Fruit fly (Drosophila melanogaster) whole organism: ENCODE data around the gene CG5131.

Experiments used
- Dll ChIP-seq: fragments of >200 bp; optimal IDR thresholded peaks from 2 replicates; lab custom pipeline; 2017
- EcR ChIP-seq, 2 experiments: fragments of >200 bp; optimal IDR thresholded peaks; 2 replicates each; lab custom pipeline; 2017; ENCODE audit warnings: missing biosample characterization in 2 of 2, missing genetic modification characterization in 2 of 2, missing genetic modification reagents in 2 of 2
- pan ChIP-seq: fragments of >200 bp; optimal IDR thresholded peaks from 2 replicates; lab custom pipeline; 2017
- psq ChIP-seq: fragments of >200 bp; optimal IDR thresholded peaks from 2 replicates; lab custom pipeline; 2017

DNA sequence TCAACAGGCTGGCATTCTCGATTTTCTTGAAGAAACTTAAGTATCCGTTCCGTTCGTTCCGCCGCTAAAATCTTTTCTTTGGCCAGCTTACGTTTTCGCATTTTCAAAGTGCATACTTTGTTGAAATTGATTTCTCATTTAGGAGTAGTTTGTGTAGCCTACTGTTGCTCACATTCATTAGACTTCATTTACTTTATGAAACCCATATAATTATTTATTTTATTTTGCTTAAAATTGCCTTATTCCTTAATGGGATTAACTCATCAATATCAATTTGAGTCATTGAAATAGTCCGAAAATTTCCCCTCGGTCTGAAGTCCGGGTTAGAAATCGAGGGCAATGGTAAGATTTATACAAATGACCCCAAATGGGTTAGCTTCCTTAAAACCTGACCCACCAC is 47.8 kb downstream of the CG5131 start, which contains the start of gene CG15145:
- TF ChIP-seq pan (lab: Kevin White, UChicago) (no peak), EcR (GFP tag; optimal IDR thresholded peaks at IDR 0.05; lab: Kevin White, UChicago) (no peak), Dll (lab: Kevin White, UChicago) (no peak), psq (lab: Kevin White, UChicago) (no peak)
